Fruit fly (Drosophila melanogaster): ENCODE data around the gene nan.

- TF ChIP-seq CG15710 (tag; optimal IDR thresholded peaks at IDR 0.05) (peak; percentile 50), CG32121 (GFP tag; IDR thresholded peaks at IDR 0.05) (no peak), CG12605 (GFP tag; IDR thresholded peaks at IDR 0.05) (no peak), CG14655 (GFP tag; optimal IDR thresholded peaks at IDR 0.05) (peak; percentile 79), EcR (GFP tag; optimal IDR thresholded peaks at IDR 0.05) (no peak), Pif1A (GFP tag; optimal IDR thresholded peaks at IDR 0.05) (no peak)
Observed at dm6 chr3L:14145666-14146314, 43.7 kb downstream of the nan start.
